Worm (Caenorhabditis elegans) whole organism, L4 larva: ENCODE measurements around the gene ZK1240.3.

Source experiments
- ama-1 ChIP-seq: fragments of 150-350 bp; optimal IDR thresholded peaks from 2 replicates; lab custom pipeline; 2014; ENCODE audit warnings: inconsistent platforms, mixed read lengths
- arid-1 ChIP-seq: fragments of 200-800 bp; sonication (Bioruptor generic); conservative IDR thresholded peaks from 2 replicates; pipeline ENCODE4 v1.3.6; 2022; ENCODE audit warnings: missing genetic modification reagents, missing genetic modification characterization, missing compliant biosample characterization
- ceh-62 ChIP-seq: sonication (generic microtip); optimal IDR thresholded peaks from 2 replicates; lab custom pipeline; 2017; ENCODE audit warnings: missing biosample characterization, missing genetic modification characterization
- cey-2 ChIP-seq: sonication (generic microtip); optimal IDR thresholded peaks from 3 replicates; lab custom pipeline; 2017; ENCODE audit warnings: missing genetic modification characterization, mild to moderate bottlenecking, missing compliant biosample characterization, antibody characterized with exemption, borderline replicate concordance; ENCODE audit not compliant: insufficient read depth
- jun-1 ChIP-seq: fragments of 150-350 bp; optimal IDR thresholded peaks from 2 replicates; lab custom pipeline; 2014; ENCODE audit warnings: missing biosample characterization, missing genetic modification reagents, missing genetic modification characterization
- mdt-29 ChIP-seq: fragments of 200-800 bp; sonication (Bioruptor generic); IDR thresholded peaks from 2 replicates; pipeline ENCODE4 v1.3.6; 2022; ENCODE audit warnings: missing genetic modification reagents, missing genetic modification characterization, missing compliant biosample characterization
- mxl-2 ChIP-seq: fragments of 200-800 bp; sonication (Bioruptor generic); conservative IDR thresholded peaks from 2 replicates; pipeline ENCODE4 v1.3.6; 2022; ENCODE audit warnings: missing genetic modification reagents, missing genetic modification characterization, missing compliant biosample characterization
- nhr-111 ChIP-seq: fragments of 200-800 bp; sonication (Bioruptor generic); optimal IDR thresholded peaks from 2 replicates; lab custom pipeline; 2018; ENCODE audit warnings: mild to moderate bottlenecking, missing genetic modification characterization, missing compliant biosample characterization
- nhr-28 ChIP-seq: fragments of 150-350 bp; optimal IDR thresholded peaks from 2 replicates; lab custom pipeline; 2014; ENCODE audit warnings: missing biosample characterization, missing genetic modification characterization
- php-3 ChIP-seq: fragments of 200-800 bp; sonication (Bioruptor generic); IDR thresholded peaks from 2 replicates; pipeline ENCODE4 v1.3.6; 2022; ENCODE audit warnings: missing genetic modification reagents, missing genetic modification characterization, missing compliant biosample characterization

DNA sequence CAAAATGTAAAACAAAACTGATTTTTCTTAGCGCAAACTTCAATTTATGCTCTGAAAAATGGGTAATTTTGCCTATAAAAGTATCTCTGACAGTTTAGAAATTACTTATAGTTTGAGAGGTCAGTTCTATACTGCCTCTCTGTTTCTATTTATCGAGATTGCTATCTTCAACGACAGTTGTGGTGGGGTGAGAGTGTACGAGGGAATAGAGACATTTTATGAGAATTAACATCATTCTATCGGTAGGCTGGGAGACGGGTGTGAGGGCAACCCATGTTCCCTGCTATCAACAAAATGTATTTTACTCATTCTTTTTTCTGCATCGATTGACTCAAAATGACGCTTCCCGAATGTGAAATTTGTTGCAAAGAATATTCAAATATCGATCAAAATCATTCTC is at the start of gene ZK1240.3:
- no peak for TF ChIP-seq ceh-62
- TF ChIP-seq nhr-28 (tag; lab: Kevin White, UChicago), result peak; percentile 78
- no peak for TF ChIP-seq ama-1 (lab: Kevin White, UChicago)
- 0 out of 2 replicates have a peak, but pooled peaks have one; percentile 48 for TF ChIP-seq php-3 (GFP tag; lab: Robert Waterston, UW)
- TF ChIP-seq jun-1, result no peak
- TF ChIP-seq cey-2, result no peak
- no peak for TF ChIP-seq nhr-111 (GFP tag; lab: Kevin White, UChicago)
- no peak for TF ChIP-seq mxl-2 (GFP tag; lab: Robert Waterston, UW)
- TF ChIP-seq mdt-29 (GFP tag; lab: Robert Waterston, UW), result no peak
- no peak for TF ChIP-seq arid-1 (GFP tag; lab: Robert Waterston, UW)
